Worm (Caenorhabditis elegans): Measurements from ENCODE around the gene asp-7.

- no peak for TF ChIP-seq pqm-1 (tag; optimal IDR thresholded peaks at IDR 0.05)
- no peak for TF ChIP-seq npax-4 (tag; optimal IDR thresholded peaks at IDR 0.05)
- no peak for TF ChIP-seq ceh-48 (tag; optimal IDR thresholded peaks at IDR 0.05)
- TF ChIP-seq unc-55 (GFP tag; optimal IDR thresholded peaks at IDR 0.05), result no peak
- TF ChIP-seq ttx-3 (tag; optimal IDR thresholded peaks at IDR 0.05), result no peak
- no peak for TF ChIP-seq elt-2 (tag; optimal IDR thresholded peaks at IDR 0.05)
- no peak for TF ChIP-seq dmd-4 (tag; optimal IDR thresholded peaks at IDR 0.05; ENCODE audit: borderline replicate concordance)
- TF ChIP-seq pax-1 (tag; optimal IDR thresholded peaks at IDR 0.05), result no peak
- TF ChIP-seq nhr-11 (tag; optimal IDR thresholded peaks at IDR 0.05), result no peak
- TF ChIP-seq nhr-232 (tag; optimal IDR thresholded peaks at IDR 0.05), result no peak
- no peak for TF ChIP-seq pha-4 (tag; optimal IDR thresholded peaks at IDR 0.05)
- TF ChIP-seq ets-4 (tag; optimal IDR thresholded peaks at IDR 0.05), result no peak
- no peak for TF ChIP-seq ceh-18 (tag; optimal IDR thresholded peaks at IDR 0.05)
- no peak for TF ChIP-seq hlh-15 (tag; optimal IDR thresholded peaks at IDR 0.05)
Observed at ce11 chrV:3065928-3066327, 37.8 kb downstream of the asp-7 start, which contains the start of gene srh-185.
